Worm (Caenorhabditis elegans): ENCODE measurements around the gene acs-4.

The acs-4 gene

ce11 chrIII:7189581-7190128 lies 22.0 kb downstream of the acs-4 start, which contains the start of gene rps-21:
Gene rps-21 (minus strand): TSS chrIII:7189631.
- TF ChIP-seq sox-4 (tag; optimal IDR thresholded peaks at IDR 0.05) (peak; percentile 25), lin-14 (GFP tag; optimal IDR thresholded peaks at IDR 0.05) (peak; percentile 76), ceh-8 (GFP tag; optimal IDR thresholded peaks at IDR 0.05) (no peak), skn-1 (tag; optimal IDR thresholded peaks at IDR 0.05) (peak; percentile 75), lin-35 (GFP tag; optimal IDR thresholded peaks at IDR 0.05) (peak; percentile 84 to 92), isw-1 (GFP tag; IDR thresholded peaks at IDR 0.05) (peak; percentile 85), fkh-4 (tag; optimal IDR thresholded peaks at IDR 0.05; ENCODE audit: borderline replicate concordance) (no peak), snu-23 (GFP tag; optimal IDR thresholded peaks at IDR 0.05) (peak; percentile 91), rnt-1 (tag; optimal IDR thresholded peaks at IDR 0.05) (peak; percentile 82), mdl-1 (tag; optimal IDR thresholded peaks at IDR 0.05) (peak in 1 of 2 experiments; percentile 48), C16A3.4 (tag; optimal IDR thresholded peaks at IDR 0.05) (peak; percentile 91), dsc-1 (tag; optimal IDR thresholded peaks at IDR 0.05) (peak; percentile 74), snpc-4 (tag; optimal IDR thresholded peaks at IDR 0.05) (peak; percentile 55), efl-1 (optimal IDR thresholded peaks at IDR 0.05) (peak; percentile 86 to 88), efl-1 (GFP tag; optimal IDR thresholded peaks at IDR 0.05 in 1 of 2) (peak; percentile 78 to 98), ceh-82 (tag; optimal IDR thresholded peaks at IDR 0.05) (peak; percentile 59 to 94 (median 78)), unc-130 (tag; optimal IDR thresholded peaks at IDR 0.05) (peak; percentile 70), nhr-20 (tag; optimal IDR thresholded peaks at IDR 0.05) (peak; percentile 88), unc-86 (tag; optimal IDR thresholded peaks at IDR 0.05) (peak; percentile 71), fkh-8 (tag; optimal IDR thresholded peaks at IDR 0.05) (peak; percentile 76), elt-3 (tag; optimal IDR thresholded peaks at IDR 0.05) (peak in 2 of 6 experiments; percentile 53 to 62), pax-3 (tag; optimal IDR thresholded peaks at IDR 0.05) (peak; percentile 60), hlh-17 (GFP tag; optimal IDR thresholded peaks at IDR 0.05; ENCODE audit: borderline replicate concordance) (no peak), dpl-1 (GFP tag; optimal IDR thresholded peaks at IDR 0.05) (peak; percentile 73 to 84 (median 82)), fkh-10 (GFP tag; optimal IDR thresholded peaks at IDR 0.05) (peak; percentile 12), ceh-88 (GFP tag; IDR thresholded peaks at IDR 0.05) (0 out of 2 replicates have a peak, but pooled peaks have one; percentile 9), nhr-19 (GFP tag; conservative IDR thresholded peaks at IDR 0.05) (peak; percentile 87), ama-1 (optimal IDR thresholded peaks at IDR 0.05) (no peak), aly-2 (tag; optimal IDR thresholded peaks at IDR 0.05) (no peak), tbx-2 (tag; optimal IDR thresholded peaks at IDR 0.05) (peak; percentile 88), mab-9 (GFP tag; IDR thresholded peaks at IDR 0.05) (0 out of 2 replicates have a peak, but pooled peaks have one; percentile 9), nhr-12 (tag; optimal IDR thresholded peaks at IDR 0.05) (no peak), Y116A8C.19 (tag; optimal IDR thresholded peaks at IDR 0.05; ENCODE audit: borderline replicate concordance) (no peak), nhr-85 (tag) (peak; percentile 91), ztf-4 (tag; optimal IDR thresholded peaks at IDR 0.05) (peak; percentile 29), lsy-2 (tag; optimal IDR thresholded peaks at IDR 0.05) (peak; percentile 92 to 94), nhr-11 (tag; optimal IDR thresholded peaks at IDR 0.05) (peak; percentile 1), mep-1 (tag; optimal IDR thresholded peaks at IDR 0.05) (peak; percentile 80), ztf-11 (tag; optimal IDR thresholded peaks at IDR 0.05) (peak in 1 of 2 experiments; percentile 59), nhr-77 (tag; optimal IDR thresholded peaks at IDR 0.05) (peak; percentile 79), unc-62 (GFP tag; optimal IDR thresholded peaks at IDR 0.05) (no peak), F16B12.6 (tag; optimal IDR thresholded peaks at IDR 0.05) (peak; percentile 30), pag-3 (tag; optimal IDR thresholded peaks at IDR 0.05; ENCODE audit: borderline replicate concordance, insufficient read depth) (no peak), jun-1 (tag; optimal IDR thresholded peaks at IDR 0.05) (peak; percentile 73), nhr-237 (tag; optimal IDR thresholded peaks at IDR 0.05) (peak; percentile 55), C04F5.9 (tag; optimal IDR thresholded peaks at IDR 0.05) (peak; percentile 71), vab-15 (tag; optimal IDR thresholded peaks at IDR 0.05) (peak; percentile 31), sup-37 (GFP tag; optimal IDR thresholded peaks at IDR 0.05) (no peak), irx-1 (tag; optimal IDR thresholded peaks at IDR 0.05) (peak; percentile 49), blmp-1 (tag; optimal IDR thresholded peaks at IDR 0.05) (peak; percentile 70), ets-5 (GFP tag; IDR thresholded peaks at IDR 0.05) (no peak), mef-2 (tag; optimal IDR thresholded peaks at IDR 0.05) (no peak)
